Fruit fly (Drosophila melanogaster) whole organism, prepupa: ENCODE measurements around the gene CG15446.

Experiments
- CG10631 ChIP-seq: fragments of 200-800 bp; sonication (Bioruptor generic); optimal IDR thresholded peaks from 2 replicates; lab custom pipeline; 2016; ENCODE audit warnings: missing biosample characterization, missing genetic modification characterization
- CG10669 ChIP-seq: fragments of 200-800 bp; sonication (Bioruptor generic); optimal IDR thresholded peaks from 3 replicates; lab custom pipeline; 2018; ENCODE audit warnings: missing biosample characterization, mild to moderate bottlenecking, missing genetic modification characterization, moderate library complexity
- CG11762 ChIP-seq: fragments of 200-800 bp; sonication (Bioruptor generic); optimal IDR thresholded peaks from 3 replicates; lab custom pipeline; 2016; ENCODE audit warnings: missing biosample characterization, missing genetic modification characterization; ENCODE audit not compliant: insufficient read depth
- CG15336 ChIP-seq: fragments of 200-800 bp; sonication (Bioruptor generic); IDR thresholded peaks from 2 replicates; pipeline ENCODE4 v1.3.6; 2022; ENCODE audit warnings: missing biosample characterization, missing genetic modification characterization
- CG1621 ChIP-seq: fragments of 200-800 bp; sonication (Bioruptor generic); optimal IDR thresholded peaks from 3 replicates; lab custom pipeline; 2018; ENCODE audit warnings: missing biosample characterization, mild to moderate bottlenecking, missing genetic modification characterization
- CG16779 ChIP-seq: fragments of 200-800 bp; sonication (Bioruptor generic); optimal IDR thresholded peaks from 3 replicates; lab custom pipeline; 2017; ENCODE audit warnings: missing biosample characterization, mild to moderate bottlenecking, missing genetic modification characterization
- CG3032 ChIP-seq: fragments of 200-800 bp; optimal IDR thresholded peaks from 2 replicates; lab custom pipeline; 2019; ENCODE audit warnings: missing biosample characterization, mild to moderate bottlenecking, missing genetic modification characterization, moderate library complexity
- CG31627 ChIP-seq: fragments of 200-800 bp; sonication (Bioruptor generic); optimal IDR thresholded peaks from 3 replicates; lab custom pipeline; 2016; ENCODE audit warnings: missing biosample characterization, missing genetic modification characterization
- CG3919 ChIP-seq: fragments of 200-800 bp; sonication (Bioruptor generic); optimal IDR thresholded peaks from 3 replicates; lab custom pipeline; 2016; ENCODE audit warnings: missing biosample characterization, missing genetic modification characterization
- CG4318 ChIP-seq: fragments of 200-800 bp; sonication (Bioruptor generic); optimal IDR thresholded peaks from 3 replicates; lab custom pipeline; 2017; ENCODE audit warnings: missing biosample characterization, mild to moderate bottlenecking, missing genetic modification characterization
- CG6792 ChIP-seq: fragments of 200-800 bp; sonication (Bioruptor generic); optimal IDR thresholded peaks from 3 replicates; lab custom pipeline; 2016; ENCODE audit warnings: missing biosample characterization, missing genetic modification characterization
- CG6808 ChIP-seq: fragments of 200-800 bp; sonication (Bioruptor generic); optimal IDR thresholded peaks from 3 replicates; lab custom pipeline; 2017; ENCODE audit warnings: missing biosample characterization, missing genetic modification characterization, mild to moderate bottlenecking, moderate library complexity, missing genetic modification reagents
- CG6854 ChIP-seq: fragments of 200-800 bp; sonication (Bioruptor generic); optimal IDR thresholded peaks from 2 replicates; lab custom pipeline; 2017; ENCODE audit warnings: missing biosample characterization, mild to moderate bottlenecking, missing genetic modification characterization
- CG7368 ChIP-seq: fragments of 200-800 bp; sonication (Bioruptor generic); optimal IDR thresholded peaks from 3 replicates; lab custom pipeline; 2016; ENCODE audit warnings: missing biosample characterization, missing genetic modification characterization
- CG8119 ChIP-seq: fragments of 200-800 bp; sonication (Bioruptor generic); IDR thresholded peaks from 3 replicates; pipeline ENCODE4 v1.3.6; 2022; ENCODE audit warnings: missing biosample characterization, missing genetic modification characterization
- CG8632 ChIP-seq: fragments of 200-800 bp; sonication (Bioruptor generic); optimal IDR thresholded peaks from 3 replicates; lab custom pipeline; 2016; ENCODE audit warnings: missing biosample characterization, missing genetic modification characterization
- CG9139 ChIP-seq: fragments of 200-800 bp; sonication (Bioruptor generic); optimal IDR thresholded peaks from 3 replicates; lab custom pipeline; 2017; ENCODE audit warnings: missing biosample characterization, mild to moderate bottlenecking, missing genetic modification characterization
- Eip75B ChIP-seq: fragments of 200-800 bp; sonication (Bioruptor generic); optimal IDR thresholded peaks from 3 replicates; lab custom pipeline; 2016; ENCODE audit warnings: missing biosample characterization, missing genetic modification characterization
- Eip78C ChIP-seq: fragments of 200-800 bp; sonication (Bioruptor generic); peaks from one replicate; lab custom pipeline; 2016; ENCODE audit warnings: missing biosample characterization, missing genetic modification characterization
- Eip93F ChIP-seq: fragments of 200-800 bp; sonication (Bioruptor generic); optimal IDR thresholded peaks from 2 replicates; lab custom pipeline; 2016; ENCODE audit warnings: missing biosample characterization, mild to moderate bottlenecking, missing genetic modification characterization
- Ets21C ChIP-seq: fragments of 200-800 bp; sonication (Bioruptor generic); optimal IDR thresholded peaks from 3 replicates; lab custom pipeline; 2016; ENCODE audit warnings: missing biosample characterization, missing genetic modification characterization
- Gug ChIP-seq: fragments of 200-800 bp; sonication (Bioruptor generic); IDR thresholded peaks from 2 replicates; pipeline ENCODE4 v1.3.6; 2022; ENCODE audit warnings: missing biosample characterization, missing genetic modification characterization
- Hr39 ChIP-seq: fragments of 200-800 bp; sonication (Bioruptor generic); optimal IDR thresholded peaks from 2 replicates; lab custom pipeline; 2016; ENCODE audit warnings: missing biosample characterization, missing genetic modification characterization
- Hr4 ChIP-seq: fragments of 200-800 bp; sonication (Bioruptor generic); optimal IDR thresholded peaks from 3 replicates; lab custom pipeline; 2016; ENCODE audit warnings: missing biosample characterization, missing genetic modification characterization
- Lpt ChIP-seq: fragments of 200-800 bp; sonication (Bioruptor generic); optimal IDR thresholded peaks from 3 replicates; lab custom pipeline; 2016; ENCODE audit warnings: missing biosample characterization, missing genetic modification characterization
- Met ChIP-seq: fragments of 200-800 bp; sonication (Bioruptor generic); optimal IDR thresholded peaks from 3 replicates; lab custom pipeline; 2016; ENCODE audit warnings: missing biosample characterization, missing genetic modification characterization
- OdsH ChIP-seq: fragments of 200-800 bp; sonication (Bioruptor generic); optimal IDR thresholded peaks from 3 replicates; lab custom pipeline; 2016; ENCODE audit warnings: missing biosample characterization, missing genetic modification characterization
- Smox ChIP-seq: fragments of 200-800 bp; sonication (Bioruptor generic); optimal IDR thresholded peaks from 3 replicates; lab custom pipeline; 2016; ENCODE audit warnings: missing biosample characterization, missing genetic modification characterization
- Sox15 ChIP-seq: fragments of 200-800 bp; sonication (Bioruptor generic); optimal IDR thresholded peaks from 3 replicates; lab custom pipeline; 2016; ENCODE audit warnings: missing biosample characterization, missing genetic modification characterization
- achi ChIP-seq: fragments of 200-800 bp; sonication (Bioruptor generic); optimal IDR thresholded peaks from 3 replicates; lab custom pipeline; 2016; ENCODE audit warnings: missing biosample characterization, missing genetic modification characterization
- acj6 ChIP-seq: fragments of 200-800 bp; sonication (Bioruptor generic); optimal IDR thresholded peaks from 3 replicates; lab custom pipeline; 2016; ENCODE audit warnings: missing biosample characterization, missing genetic modification characterization
- cyc ChIP-seq: fragments of 200-800 bp; sonication (Bioruptor generic); optimal IDR thresholded peaks from 3 replicates; lab custom pipeline; 2016; ENCODE audit warnings: missing biosample characterization, missing genetic modification characterization
- dsx ChIP-seq: fragments of 200-800 bp; optimal IDR thresholded peaks from 3 replicates; lab custom pipeline; 2019; ENCODE audit warnings: missing biosample characterization, mild to moderate bottlenecking, missing genetic modification characterization, moderate library complexity; ENCODE audit not compliant: poor library complexity, severe bottlenecking
- eg ChIP-seq: fragments of 200-800 bp; sonication (Bioruptor generic); IDR thresholded peaks from 3 replicates; pipeline ENCODE4 v1.3.6; 2022; ENCODE audit warnings: missing biosample characterization, missing genetic modification characterization
- esn ChIP-seq: fragments of 200-800 bp; sonication (Bioruptor generic); optimal IDR thresholded peaks from 2 replicates; lab custom pipeline; 2016; ENCODE audit warnings: missing biosample characterization, mild to moderate bottlenecking, missing genetic modification characterization, moderate library complexity
- fd59A ChIP-seq: fragments of 200-800 bp; sonication (Bioruptor generic); optimal IDR thresholded peaks from 2 replicates; lab custom pipeline; 2017; ENCODE audit warnings: missing biosample characterization, mild to moderate bottlenecking, missing genetic modification characterization, missing genetic modification reagents
- fd85E ChIP-seq: fragments of 200-800 bp; sonication (Bioruptor generic); optimal IDR thresholded peaks from 3 replicates; lab custom pipeline; 2016; ENCODE audit warnings: missing biosample characterization, missing genetic modification characterization
- fkh ChIP-seq: fragments of 200-800 bp; sonication (Bioruptor generic); optimal IDR thresholded peaks from 3 replicates; lab custom pipeline; 2017; ENCODE audit warnings: missing biosample characterization, mild to moderate bottlenecking, missing genetic modification characterization, moderate library complexity
- lz ChIP-seq: fragments of 200-800 bp; sonication (Bioruptor generic); optimal IDR thresholded peaks from 3 replicates; lab custom pipeline; 2016; ENCODE audit warnings: missing biosample characterization, missing genetic modification characterization
- net ChIP-seq: fragments of 200-800 bp; sonication (Bioruptor generic); optimal IDR thresholded peaks from 3 replicates; lab custom pipeline; 2016; ENCODE audit warnings: missing biosample characterization, missing genetic modification characterization
- salr ChIP-seq, 2 experiments: fragments of 200-800 bp; sonication (Bioruptor generic); optimal IDR thresholded peaks; 3 replicates each; lab custom pipeline; 2016 to 2018; ENCODE audit warnings: missing biosample characterization in 2 of 2, missing genetic modification characterization in 2 of 2, mild to moderate bottlenecking in 1 of 2
- ss ChIP-seq, 2 experiments: fragments of 200-800 bp; sonication (Bioruptor generic); optimal IDR thresholded peaks; 2 replicates in 1 of 2; 3 replicates in 1 of 2; lab custom pipeline; 2017 to 2018; ENCODE audit warnings: mild to moderate bottlenecking in 2 of 2, missing biosample characterization in 2 of 2, missing genetic modification characterization in 2 of 2, moderate library complexity in 1 of 2
- svp ChIP-seq: fragments of 200-800 bp; sonication (Bioruptor generic); peaks from one replicate; lab custom pipeline; 2016; ENCODE audit warnings: missing biosample characterization, missing genetic modification characterization
- topi ChIP-seq: fragments of 200-800 bp; sonication (Bioruptor generic); optimal IDR thresholded peaks from 3 replicates; lab custom pipeline; 2016; ENCODE audit warnings: missing biosample characterization, missing genetic modification characterization

Gene CG15446

DNA sequence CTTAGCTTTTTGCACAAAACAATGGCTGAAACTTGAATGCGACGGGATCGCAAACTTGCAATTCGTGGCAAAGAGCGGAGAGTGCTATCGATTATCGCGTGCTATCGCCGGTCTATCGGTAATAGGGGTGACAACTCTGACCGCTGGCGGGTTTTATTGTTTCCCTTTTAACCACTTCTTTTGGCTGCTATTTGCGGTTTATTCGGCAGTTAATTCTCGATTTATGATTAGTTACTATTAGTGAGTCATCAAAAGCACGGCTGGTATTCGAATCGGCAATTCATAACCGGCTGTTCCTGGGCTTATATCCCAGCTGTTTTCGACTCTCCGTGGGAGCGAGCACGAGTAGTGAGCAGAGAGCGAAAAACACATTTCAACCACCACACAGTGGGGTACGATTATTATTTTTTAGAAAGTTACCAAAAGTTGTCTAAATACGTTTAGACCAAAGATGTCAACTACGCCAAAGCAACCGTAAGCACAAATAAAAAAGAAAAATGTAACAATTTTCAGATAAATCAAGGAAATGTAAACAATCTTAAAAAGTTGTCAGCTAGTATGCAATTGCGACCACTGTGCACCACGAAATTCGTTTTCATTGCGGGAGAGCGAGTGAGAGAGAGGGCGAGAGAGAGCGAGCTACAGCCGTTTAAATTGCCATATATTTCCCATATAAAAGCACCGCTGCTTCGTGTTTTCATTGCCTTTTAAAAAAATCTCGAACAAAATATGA, 48.0 kb downstream of the CG15446 start, which contains the start of the genes Stt3A and bves (continued):
- TF ChIP-seq Hr39 (GFP tag; lab: Kevin White, UChicago) (peak; percentile 98), CG6808 (GFP tag; lab: Kevin White, UChicago) (peak; percentile 96), eg (GFP tag; lab: Robert Waterston, UW) (peak; percentile 98), CG10669 (peak; percentile 98), Ets21C (GFP tag; lab: Kevin White, UChicago) (peak; percentile 98), CG8632 (GFP tag; lab: Kevin White, UChicago) (peak; percentile 99), CG8119 (GFP tag; lab: Robert Waterston, UW) (peak; percentile 99), CG6854 (GFP tag; lab: Kevin White, UChicago) (peak; percentile 98), CG4318 (GFP tag; lab: Kevin White, UChicago) (peak; percentile 96), fd59A (peak; percentile 97), ss (GFP tag; optimal IDR thresholded peaks at IDR 0.05; lab: Kevin White, UChicago) (peak; percentile 97), CG31627 (GFP tag; lab: Kevin White, UChicago) (peak; percentile 98), CG3919 (GFP tag; lab: Kevin White, UChicago) (peak; percentile 98), Met (GFP tag; lab: Kevin White, UChicago) (peak; percentile 99), acj6 (GFP tag; lab: Kevin White, UChicago) (peak; percentile 98), salr (GFP tag; optimal IDR thresholded peaks at IDR 0.05; lab: Kevin White, UChicago) (peak; percentile 96 to 97), net (peak; percentile 99), topi (peak; percentile 99), CG7368 (GFP tag; lab: Kevin White, UChicago) (peak; percentile 98), Eip75B (peak; percentile 99), Gug (GFP tag; lab: Robert Waterston, UW) (peak; percentile 95), CG3032 (peak; percentile 95), CG10631 (GFP tag; lab: Kevin White, UChicago) (peak; percentile 98), Sox15 (GFP tag; lab: Kevin White, UChicago) (peak; percentile 97), CG9139 (GFP tag; lab: Kevin White, UChicago) (peak; percentile 98), dsx (GFP tag; lab: Kevin White, UChicago) (peak; percentile 96)
- TF ChIP-seq, all 60 proteins: peak for 60

DNA sequence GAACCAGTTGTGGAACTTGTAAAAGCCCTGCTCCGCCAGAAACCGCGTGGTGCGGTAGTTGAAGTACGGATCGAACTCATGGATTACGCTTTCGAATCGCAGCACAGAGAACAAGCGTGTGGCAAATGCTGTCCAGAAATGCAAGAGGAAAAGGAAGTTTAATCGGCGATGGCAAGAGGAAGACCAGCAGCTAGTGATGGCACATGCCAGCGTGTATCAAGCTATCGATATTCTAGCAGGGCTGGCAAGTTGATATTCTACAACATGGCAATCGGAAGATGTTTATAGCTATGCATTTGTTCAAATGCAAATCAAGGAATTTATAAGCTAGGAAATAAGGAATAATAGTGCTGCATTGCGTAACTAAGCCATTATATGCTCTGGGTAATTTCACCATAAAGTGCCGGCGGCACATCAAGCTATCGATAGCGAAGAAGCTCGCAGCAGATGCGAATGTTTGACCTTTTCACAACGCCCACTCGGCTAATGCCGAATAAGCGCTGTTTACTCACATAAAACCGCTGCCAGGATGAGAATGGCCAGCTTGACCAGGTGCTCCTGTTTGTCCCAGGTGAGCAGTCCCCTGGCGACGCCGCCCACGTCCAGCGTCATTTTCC, 48.8 kb downstream of the CG15446 start:
- peak; percentile 57 for TF ChIP-seq CG31627 (GFP tag; lab: Kevin White, UChicago)
- peak; percentile 24 for TF ChIP-seq Hr4 (GFP tag; lab: Kevin White, UChicago)
- peak; percentile 42; the same call in 1 of the 2 replicates for TF ChIP-seq CG15336
- TF ChIP-seq topi = peak; percentile 72
- TF ChIP-seq Smox (GFP tag; lab: Kevin White, UChicago) = peak; percentile 47
- TF ChIP-seq Eip93F (GFP tag; lab: Kevin White, UChicago) = no peak
- TF ChIP-seq Gug (GFP tag; lab: Robert Waterston, UW) = no peak; the same call in 1 of the 2 replicates
- peak; percentile 67 for TF ChIP-seq fd85E (GFP tag; lab: Kevin White, UChicago)
- TF ChIP-seq dsx (GFP tag; lab: Kevin White, UChicago) = peak; percentile 45
- peak; percentile 70 for TF ChIP-seq CG1621
- TF ChIP-seq ss (GFP tag; optimal IDR thresholded peaks at IDR 0.05; lab: Kevin White, UChicago) = peak; percentile 73 to 81
- TF ChIP-seq net = peak; percentile 81
- TF ChIP-seq OdsH (GFP tag; lab: Kevin White, UChicago) = peak; percentile 66
- peak; percentile 28 for TF ChIP-seq CG10631 (GFP tag; lab: Kevin White, UChicago)
- peak; percentile 57 for TF ChIP-seq Ets21C (GFP tag; lab: Kevin White, UChicago)
- peak; percentile 34; the same call in 2 of the 3 replicates for TF ChIP-seq CG8119 (GFP tag; lab: Robert Waterston, UW)
- peak; percentile 80 for TF ChIP-seq esn (GFP tag; lab: Kevin White, UChicago)
- peak; percentile 53 for TF ChIP-seq fkh (GFP tag; lab: Kevin White, UChicago)
- TF ChIP-seq Met (GFP tag; lab: Kevin White, UChicago) = peak; percentile 78
- peak; percentile 60 for TF ChIP-seq CG10669
- TF ChIP-seq Eip75B = peak; percentile 65
- peak; percentile 84 for TF ChIP-seq CG3919 (GFP tag; lab: Kevin White, UChicago)
- TF ChIP-seq CG11762 = peak; percentile 28
- peak; percentile 68 for TF ChIP-seq lz
- peak in 1 of 2 experiments; percentile 71 for TF ChIP-seq salr (GFP tag; optimal IDR thresholded peaks at IDR 0.05; lab: Kevin White, UChicago)
- TF ChIP-seq CG16779 (tag; lab: Kevin White, UChicago) = peak; percentile 72
- peak; percentile 70 for TF ChIP-seq achi (GFP tag; lab: Kevin White, UChicago)
- TF ChIP-seq cyc = peak; percentile 66
- TF ChIP-seq Hr39 (GFP tag; lab: Kevin White, UChicago) = peak; percentile 62
- TF ChIP-seq CG6792 (GFP tag; lab: Kevin White, UChicago) = peak; percentile 48
- TF ChIP-seq CG7368 (GFP tag; lab: Kevin White, UChicago) = peak; percentile 67
- peak; percentile 50 for TF ChIP-seq acj6 (GFP tag; lab: Kevin White, UChicago)
- peak; percentile 81 for TF ChIP-seq Eip78C (GFP tag; lab: Kevin White, UChicago)
- TF ChIP-seq Lpt = no peak
- peak; percentile 75 for TF ChIP-seq svp (GFP tag; lab: Kevin White, UChicago)
